Worm (Caenorhabditis elegans): ENCODE results near the gene T19D2.13.

ce11 chrX:3920747-3921146 lies 21.4 kb downstream of the T19D2.13 start:
- no peak for TF ChIP-seq egl-13 (tag; optimal IDR thresholded peaks at IDR 0.05)
- TF ChIP-seq lin-15B (tag; optimal IDR thresholded peaks at IDR 0.05) = no peak
- TF ChIP-seq nhr-76 (tag; optimal IDR thresholded peaks at IDR 0.05) = no peak
- no peak for TF ChIP-seq sptf-1 (tag; optimal IDR thresholded peaks at IDR 0.05)
- no peak for TF ChIP-seq nhr-12 (tag; optimal IDR thresholded peaks at IDR 0.05)
- TF ChIP-seq mdl-1 (tag; optimal IDR thresholded peaks at IDR 0.05) = no peak
- TF ChIP-seq dpl-1 (GFP tag; optimal IDR thresholded peaks at IDR 0.05) = no peak
- TF ChIP-seq zag-1 (tag; optimal IDR thresholded peaks at IDR 0.05) = no peak
